Worm (Caenorhabditis elegans): ENCODE measurements around the gene gst-28.

DNA sequence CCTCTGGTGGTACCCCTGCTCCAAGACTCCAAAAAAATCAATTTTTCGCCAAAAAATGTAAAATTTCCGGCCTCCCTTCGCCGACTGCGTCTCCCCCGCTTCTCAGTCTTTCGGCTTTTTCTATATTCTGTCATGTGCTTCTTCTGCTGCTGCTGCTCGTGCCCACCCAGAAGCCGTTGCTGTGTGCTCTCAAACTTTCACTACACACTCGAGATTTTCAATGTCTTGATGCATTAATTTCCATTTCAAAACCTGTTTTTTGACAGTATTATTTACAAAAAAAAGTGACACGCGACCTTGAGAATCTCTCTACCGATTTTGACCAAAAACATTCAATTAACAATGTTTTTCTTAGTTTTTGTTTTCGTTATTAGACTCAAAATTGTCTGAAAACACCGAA, 41.9 kb upstream of the gst-28 start:
- TF ChIP-seq tbx-37 (GFP tag; conservative IDR thresholded peaks at IDR 0.05) (no peak), flt-1 (GFP tag; IDR thresholded peaks at IDR 0.05) (no peak), ets-7 (tag; optimal IDR thresholded peaks at IDR 0.05) (no peak), sea-1 (GFP tag; conservative IDR thresholded peaks at IDR 0.05) (no peak), aly-1 (tag; optimal IDR thresholded peaks at IDR 0.05) (no peak), ceh-36 (tag; optimal IDR thresholded peaks at IDR 0.05) (no peak), hmbx-1 (tag; optimal IDR thresholded peaks at IDR 0.05) (no peak), pes-1 (GFP tag; IDR thresholded peaks at IDR 0.05) (no peak)

Measured in whole organism, early embryonic.